Worm (Caenorhabditis elegans) whole organism, L1 larva: Measurements from ENCODE around the gene mutd-1.

ENCODE experiments used
- Y116A8C.19 ChIP-seq: sonication (generic microtip); optimal IDR thresholded peaks from 2 replicates; lab custom pipeline; 2016; ENCODE audit warnings: missing compliant biosample characterization, missing genetic modification characterization, borderline replicate concordance
- ceh-63 ChIP-seq: fragments of 200-800 bp; sonication (Bioruptor generic); optimal IDR thresholded peaks from 2 replicates; lab custom pipeline; 2018; ENCODE audit warnings: mild to moderate bottlenecking, missing genetic modification characterization, missing compliant biosample characterization
- dpl-1 ChIP-seq, 3 experiments: fragments of 150-350 bp in 2 of 3; sonication (generic microtip) in 1 of 3; optimal IDR thresholded peaks; 2 replicates each; lab custom pipeline; 2014 to 2017; ENCODE audit warnings: missing biosample characterization in 3 of 3, missing genetic modification characterization in 3 of 3, missing genetic modification reagents in 3 of 3
- fkh-10 ChIP-seq: sonication (generic microtip); optimal IDR thresholded peaks from 2 replicates; lab custom pipeline; 2017; ENCODE audit warnings: missing biosample characterization, missing genetic modification reagents, missing genetic modification characterization
- mdl-1 ChIP-seq, 2 experiments: fragments of 150-350 bp; optimal IDR thresholded peaks; 2 replicates each; lab custom pipeline; 2014 to 2017; ENCODE audit warnings: missing biosample characterization in 2 of 2, missing genetic modification characterization in 2 of 2, inconsistent platforms in 1 of 2

- TF ChIP-seq dpl-1 (GFP tag; optimal IDR thresholded peaks at IDR 0.05; lab: Kevin White, UChicago) (no peak), ceh-63 (GFP tag; lab: Kevin White, UChicago) (no peak), mdl-1 (tag; optimal IDR thresholded peaks at IDR 0.05; lab: Kevin White, UChicago) (no peak), fkh-10 (GFP tag; lab: Kevin White, UChicago) (no peak), Y116A8C.19 (tag; lab: Kevin White, UChicago) (no peak)
Measured at ce11 chrIV:7121313-7122055, 12.4 kb downstream of the mutd-1 start, which contains the start of the genes C34D4.10 and str-48.
